Fruit fly (Drosophila melanogaster) S2 (cell line): ENCODE data around the gene CG31752.

Experiments used
- CG8478 ChIP-seq: fragments of >200 bp; optimal IDR thresholded peaks from 2 replicates; lab custom pipeline; 2018
- CTCF ChIP-seq, 2 experiments: fragments of >200 bp; optimal IDR thresholded peaks; 2 replicates each; lab custom pipeline; 2018

DNA sequence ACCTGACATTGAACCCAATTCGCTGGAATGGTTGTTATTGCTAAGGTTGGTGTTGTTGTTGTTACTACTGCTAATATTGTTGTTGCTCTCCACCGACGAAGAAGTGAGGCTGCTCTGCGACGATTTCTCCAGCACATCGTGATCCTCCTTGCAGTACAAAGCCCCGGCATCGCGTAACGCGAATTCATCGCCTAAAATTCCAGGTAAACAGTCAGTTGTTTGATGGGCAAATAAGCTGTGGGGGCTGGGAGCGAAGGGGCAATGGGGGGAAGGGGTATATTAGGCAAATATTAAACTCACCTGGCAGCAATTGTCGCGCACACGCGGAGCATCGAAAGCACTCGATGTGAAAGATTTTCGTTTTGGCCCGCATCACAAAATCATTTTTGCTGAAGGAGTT lies 23.0 kb upstream of the CG31752 start:
- TF ChIP-seq CG8478 (lab: Kevin White, UChicago): no peak
- TF ChIP-seq CTCF (optimal IDR thresholded peaks at IDR 0.05; lab: Kevin White, UChicago): no peak
